Worm (Caenorhabditis elegans) whole organism, L1 larva: ENCODE results near the gene ctl-1.

Experiments
- C04F5.9 ChIP-seq: sonication (generic microtip); optimal IDR thresholded peaks from 2 replicates; lab custom pipeline; 2016; ENCODE audit warnings: missing genetic modification characterization, missing compliant biosample characterization
- C16A3.4 ChIP-seq: fragments of 150-350 bp; optimal IDR thresholded peaks from 2 replicates; lab custom pipeline; 2014; ENCODE audit warnings: missing biosample characterization, missing genetic modification characterization
- ceh-63 ChIP-seq: fragments of 200-800 bp; sonication (Bioruptor generic); optimal IDR thresholded peaks from 2 replicates; lab custom pipeline; 2018; ENCODE audit warnings: mild to moderate bottlenecking, missing genetic modification characterization, missing compliant biosample characterization
- ceh-82 ChIP-seq, 3 experiments: fragments of 150-350 bp in 1 of 3; sonication (generic microtip) in 2 of 3; optimal IDR thresholded peaks; 2 replicates each; lab custom pipeline; 2014 to 2017; ENCODE audit warnings: missing biosample characterization in 3 of 3, missing genetic modification characterization in 3 of 3
- ceh-88 ChIP-seq: fragments of 200-800 bp; sonication (Bioruptor generic); IDR thresholded peaks from 2 replicates; pipeline ENCODE4 v1.3.6; 2022; ENCODE audit warnings: missing genetic modification characterization, missing compliant biosample characterization
- ceh-90 ChIP-seq: sonication (generic microtip); optimal IDR thresholded peaks from 2 replicates; lab custom pipeline; 2016; ENCODE audit warnings: missing genetic modification characterization, missing compliant biosample characterization
- ces-1 ChIP-seq: fragments of 150-350 bp; optimal IDR thresholded peaks from 2 replicates; lab custom pipeline; 2014; ENCODE audit warnings: missing biosample characterization, missing genetic modification reagents, missing genetic modification characterization
- dpl-1 ChIP-seq, 3 experiments: fragments of 150-350 bp in 2 of 3; sonication (generic microtip) in 1 of 3; optimal IDR thresholded peaks; 2 replicates each; lab custom pipeline; 2014 to 2017; ENCODE audit warnings: missing biosample characterization in 3 of 3, missing genetic modification characterization in 3 of 3, missing genetic modification reagents in 3 of 3
- efl-1 ChIP-seq, 4 experiments: fragments of 150-350 bp; optimal IDR thresholded peaks in 3 of 4; peaks in 1 of 4; 1 replicate in 1 of 4; 2 replicates in 3 of 4; lab custom pipeline; 2014; ENCODE audit warnings: missing biosample characterization in 2 of 4, missing genetic modification characterization in 2 of 4, missing genetic modification reagents in 2 of 4
- egl-13 ChIP-seq: sonication (generic microtip); optimal IDR thresholded peaks from 2 replicates; lab custom pipeline; 2016; ENCODE audit warnings: missing genotype, missing genetic modification reagents, missing genetic modification characterization, missing compliant biosample characterization
- egl-27 ChIP-seq, 2 experiments: fragments of 150-350 bp in 1 of 2; sonication (generic microtip); optimal IDR thresholded peaks; 3 replicates each; lab custom pipeline; 2017 to 2018; ENCODE audit warnings: missing biosample characterization in 2 of 2, missing genetic modification characterization in 2 of 2, missing genetic modification reagents in 2 of 2
- elt-2 ChIP-seq: sonication (generic microtip); optimal IDR thresholded peaks from 2 replicates; lab custom pipeline; 2016; ENCODE audit warnings: missing genetic modification characterization, mild to moderate bottlenecking, inconsistent platforms, missing compliant biosample characterization, missing genetic modification reagents
- fkh-8 ChIP-seq: sonication (generic microtip); optimal IDR thresholded peaks from 2 replicates; lab custom pipeline; 2016; ENCODE audit warnings: mild to moderate bottlenecking, missing genetic modification characterization, missing compliant biosample characterization
- fos-1 ChIP-seq: fragments of 150-350 bp; optimal IDR thresholded peaks from 2 replicates; lab custom pipeline; 2014; ENCODE audit warnings: missing biosample characterization, missing genetic modification characterization
- hlh-4 ChIP-seq: sonication (generic microtip); optimal IDR thresholded peaks from 2 replicates; lab custom pipeline; 2016; ENCODE audit warnings: mild to moderate bottlenecking, missing genetic modification characterization, missing compliant biosample characterization
- irx-1 ChIP-seq: sonication (generic microtip); optimal IDR thresholded peaks from 2 replicates; lab custom pipeline; 2016; ENCODE audit warnings: missing genetic modification characterization, missing compliant biosample characterization
- jun-1 ChIP-seq: fragments of 150-350 bp; optimal IDR thresholded peaks from 2 replicates; lab custom pipeline; 2014; ENCODE audit warnings: missing biosample characterization, missing genetic modification reagents, missing genetic modification characterization
- lin-15B ChIP-seq: fragments of 150-350 bp; sonication (generic microtip); optimal IDR thresholded peaks from 3 replicates; lab custom pipeline; 2014; ENCODE audit warnings: missing biosample characterization, missing genetic modification characterization
- lsy-2 ChIP-seq, 2 experiments: fragments of 150-350 bp; optimal IDR thresholded peaks; 2 replicates each; lab custom pipeline; 2014; ENCODE audit warnings: missing biosample characterization in 2 of 2, missing genetic modification characterization in 2 of 2
- mdl-1 ChIP-seq, 2 experiments: fragments of 150-350 bp; optimal IDR thresholded peaks; 2 replicates each; lab custom pipeline; 2014 to 2017; ENCODE audit warnings: missing biosample characterization in 2 of 2, missing genetic modification characterization in 2 of 2, inconsistent platforms in 1 of 2
- mef-2 ChIP-seq: fragments of 150-350 bp; optimal IDR thresholded peaks from 2 replicates; lab custom pipeline; 2014; ENCODE audit warnings: missing biosample characterization, missing genetic modification characterization
- mep-1 ChIP-seq: fragments of 150-350 bp; optimal IDR thresholded peaks from 2 replicates; lab custom pipeline; 2014; ENCODE audit warnings: missing biosample characterization, missing genetic modification characterization
- nhr-11 ChIP-seq: fragments of 150-350 bp; optimal IDR thresholded peaks from 2 replicates; lab custom pipeline; 2014; ENCODE audit warnings: missing biosample characterization, missing genetic modification characterization
- nhr-12 ChIP-seq: sonication (generic microtip); optimal IDR thresholded peaks from 2 replicates; lab custom pipeline; 2017; ENCODE audit warnings: missing biosample characterization, missing genetic modification characterization
- nhr-19 ChIP-seq: fragments of 200-800 bp; sonication (Bioruptor generic); conservative IDR thresholded peaks from 2 replicates; pipeline ENCODE4 v1.3.6; 2022; ENCODE audit warnings: missing genetic modification characterization, missing compliant biosample characterization
- nhr-71 ChIP-seq: sonication (generic microtip); optimal IDR thresholded peaks from 2 replicates; lab custom pipeline; 2016; ENCODE audit warnings: mild to moderate bottlenecking, missing genetic modification characterization, moderate library complexity, missing compliant biosample characterization
- nhr-76 ChIP-seq: sonication (generic microtip); optimal IDR thresholded peaks from 2 replicates; lab custom pipeline; 2017; ENCODE audit warnings: missing biosample characterization, missing genetic modification characterization
- pax-3 ChIP-seq: fragments of 200-800 bp; sonication (Bioruptor generic); optimal IDR thresholded peaks from 2 replicates; lab custom pipeline; 2018; ENCODE audit warnings: mild to moderate bottlenecking, missing genetic modification characterization, moderate library complexity, missing compliant biosample characterization
- pqm-1 ChIP-seq: sonication (generic microtip); optimal IDR thresholded peaks from 3 replicates; lab custom pipeline; 2017; ENCODE audit warnings: missing biosample characterization, missing genetic modification characterization
- skn-1 ChIP-seq: fragments of 150-350 bp; optimal IDR thresholded peaks from 2 replicates; lab custom pipeline; 2014; ENCODE audit warnings: missing biosample characterization, missing genetic modification characterization
- snpc-4 ChIP-seq: fragments of 150-350 bp; optimal IDR thresholded peaks from 2 replicates; lab custom pipeline; 2014; ENCODE audit warnings: missing biosample characterization, missing genetic modification characterization
- snu-23 ChIP-seq: sonication (generic microtip); optimal IDR thresholded peaks from 2 replicates; lab custom pipeline; 2016; ENCODE audit warnings: missing genetic modification characterization, missing compliant biosample characterization
- tbx-2 ChIP-seq: sonication (generic microtip); optimal IDR thresholded peaks from 2 replicates; lab custom pipeline; 2016; ENCODE audit warnings: missing genetic modification characterization, missing compliant biosample characterization
- tlp-1 ChIP-seq: fragments of 150-350 bp; optimal IDR thresholded peaks from 2 replicates; lab custom pipeline; 2014; ENCODE audit warnings: missing biosample characterization, missing genetic modification characterization
- unc-130 ChIP-seq: fragments of 150-350 bp; optimal IDR thresholded peaks from 2 replicates; lab custom pipeline; 2017; ENCODE audit warnings: missing biosample characterization, missing genetic modification characterization, inconsistent platforms
- unc-30 ChIP-seq: sonication (generic microtip); optimal IDR thresholded peaks from 2 replicates; lab custom pipeline; 2017; ENCODE audit warnings: missing biosample characterization, missing genetic modification characterization
- unc-62 ChIP-seq: fragments of 150-350 bp; optimal IDR thresholded peaks from 2 replicates; lab custom pipeline; 2014; ENCODE audit warnings: missing biosample characterization, missing genetic modification reagents, missing genetic modification characterization
- unc-86 ChIP-seq: sonication (generic microtip); optimal IDR thresholded peaks from 2 replicates; lab custom pipeline; 2016; ENCODE audit warnings: missing genetic modification characterization, missing compliant biosample characterization
- vab-15 ChIP-seq: sonication (generic microtip); optimal IDR thresholded peaks from 2 replicates; lab custom pipeline; 2017; ENCODE audit warnings: missing genotype, mild to moderate bottlenecking, missing genetic modification characterization, missing compliant biosample characterization
- xbp-1 ChIP-seq: sonication (generic microtip); optimal IDR thresholded peaks from 2 replicates; lab custom pipeline; 2016; ENCODE audit warnings: missing genetic modification characterization, missing compliant biosample characterization
- zag-1 ChIP-seq: fragments of 150-350 bp; optimal IDR thresholded peaks from 2 replicates; lab custom pipeline; 2014; ENCODE audit warnings: missing biosample characterization, missing genetic modification characterization
- ztf-11 ChIP-seq, 2 experiments: sonication (generic microtip); optimal IDR thresholded peaks; 2 replicates each; lab custom pipeline; 2016 to 2017; ENCODE audit warnings: missing genetic modification characterization in 2 of 2, missing biosample characterization in 1 of 2, missing compliant biosample characterization in 1 of 2
- ztf-4 ChIP-seq: fragments of 150-350 bp; optimal IDR thresholded peaks from 2 replicates; lab custom pipeline; 2014; ENCODE audit warnings: missing biosample characterization, missing genetic modification characterization

ctl-1 gene

DNA sequence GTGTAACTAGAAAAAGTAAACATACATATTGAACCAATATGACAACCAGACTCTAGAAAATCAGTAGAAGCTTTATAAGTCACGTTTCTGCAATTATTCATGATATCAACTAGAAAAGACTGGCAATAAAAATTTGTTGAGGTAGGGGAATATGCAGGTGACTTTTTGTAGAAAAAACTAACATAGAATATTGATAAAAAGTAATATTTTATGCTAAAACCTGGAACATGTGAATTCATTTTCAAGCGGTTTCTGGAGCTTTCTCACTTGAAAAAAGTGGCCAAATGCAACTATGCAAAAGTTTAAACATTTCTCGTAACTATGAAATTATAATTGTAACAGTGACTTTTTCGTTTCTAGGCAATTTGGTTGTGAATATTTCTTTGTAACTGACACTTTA lies 17.1 kb downstream of the ctl-1 start, which contains the start of gene srh-42:
TSS of gene srh-42 (minus strand) at position 101 of the 400 bp plus-strand sequence.
- TF ChIP-seq ceh-90 (no peak), ztf-11 (tag; optimal IDR thresholded peaks at IDR 0.05; lab: Kevin White, UChicago) (no peak), mef-2 (tag; lab: Kevin White, UChicago) (no peak), snpc-4 (tag; lab: Kevin White, UChicago) (no peak), jun-1 (tag; lab: Kevin White, UChicago) (no peak), unc-62 (GFP tag; lab: Kevin White, UChicago) (no peak), mdl-1 (tag; optimal IDR thresholded peaks at IDR 0.05; lab: Kevin White, UChicago) (no peak), efl-1 (optimal IDR thresholded peaks at IDR 0.05; lab: Kevin White, UChicago) (no peak), efl-1 (GFP tag; optimal IDR thresholded peaks at IDR 0.05 in 1 of 2; lab: Kevin White, UChicago) (no peak)
- TF ChIP-seq, all 84 proteins: peak for 0

DNA sequence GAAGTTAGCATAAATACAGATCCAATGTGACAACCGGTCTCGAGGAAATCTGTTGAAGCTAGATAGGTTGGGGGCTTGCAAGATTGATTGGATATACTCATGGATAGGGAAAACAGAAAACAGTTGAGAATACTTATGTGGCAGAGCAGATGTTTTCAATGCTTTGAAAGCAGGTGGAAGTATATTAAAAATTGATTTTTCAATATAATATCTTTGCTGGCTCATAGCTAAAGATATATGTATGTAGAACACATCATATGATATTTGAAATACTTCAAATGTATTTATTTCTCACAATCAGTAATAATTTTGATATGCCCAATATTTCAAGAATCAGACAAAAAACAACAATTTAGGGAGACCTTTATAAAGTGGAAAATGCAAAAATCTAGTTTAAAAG lies 18.8 kb downstream of the ctl-1 start, which contains the start of gene srh-41:
TSS of gene srh-41 (minus strand) at position 101 of the 400 bp plus-strand sequence.
- TF ChIP-seq nhr-19 (GFP tag; lab: Robert Waterston, UW) = no peak
- TF ChIP-seq skn-1 (tag; lab: Kevin White, UChicago) = no peak
- no peak for TF ChIP-seq egl-27 (tag; optimal IDR thresholded peaks at IDR 0.05; lab: Kevin White, UChicago)
- TF ChIP-seq tlp-1 (tag; lab: Kevin White, UChicago) = no peak
- no peak for TF ChIP-seq dpl-1 (GFP tag; optimal IDR thresholded peaks at IDR 0.05; lab: Kevin White, UChicago)
- no peak for TF ChIP-seq tbx-2
- no peak for TF ChIP-seq mep-1
- no peak for TF ChIP-seq jun-1 (tag; lab: Kevin White, UChicago)
- no peak for TF ChIP-seq C04F5.9 (tag; lab: Kevin White, UChicago)

DNA sequence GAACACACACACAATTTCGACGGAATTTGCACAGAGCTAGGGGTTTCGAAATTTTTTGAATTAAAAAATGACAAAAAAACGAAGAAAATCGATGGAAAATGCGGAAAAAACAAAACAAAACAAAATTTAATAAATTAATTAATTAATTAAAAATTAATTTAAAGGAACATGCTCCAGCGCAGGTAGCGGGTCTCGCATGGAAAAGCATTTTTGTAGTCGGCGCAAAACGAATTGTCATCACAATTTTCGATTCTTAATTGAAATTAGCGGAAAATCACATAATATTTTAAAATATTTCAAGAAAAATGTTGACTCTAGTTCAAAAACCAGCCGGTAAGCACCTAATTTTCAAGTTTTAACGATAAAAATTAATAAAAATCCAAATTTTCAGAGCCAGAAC lies 29.7 kb downstream of the ctl-1 start, which contains the start of gene Y54G11A.3:
TSS of gene Y54G11A.3 (plus strand) at position 213 of the 400 bp plus-strand sequence.
- no peak for TF ChIP-seq C16A3.4 (tag; lab: Kevin White, UChicago)
- TF ChIP-seq irx-1 (tag; lab: Kevin White, UChicago) = no peak
- no peak for TF ChIP-seq hlh-4 (tag; lab: Kevin White, UChicago)
- no peak for TF ChIP-seq nhr-12 (tag; lab: Kevin White, UChicago)
- no peak for TF ChIP-seq fkh-8 (tag; lab: Kevin White, UChicago)
- TF ChIP-seq ceh-63 (GFP tag; lab: Kevin White, UChicago) = no peak
- TF ChIP-seq xbp-1 (tag; lab: Kevin White, UChicago) = no peak
- TF ChIP-seq tlp-1 (tag; lab: Kevin White, UChicago) = no peak
- no peak for TF ChIP-seq ztf-4 (tag; lab: Kevin White, UChicago)
- TF ChIP-seq egl-13 (tag; lab: Kevin White, UChicago) = no peak
- no peak for TF ChIP-seq nhr-71 (tag; lab: Kevin White, UChicago)
- no peak for TF ChIP-seq ceh-88 (GFP tag; lab: Robert Waterston, UW)
- no peak for TF ChIP-seq unc-130
- no peak for TF ChIP-seq unc-62 (GFP tag; lab: Kevin White, UChicago)
- TF ChIP-seq nhr-76 (tag; lab: Kevin White, UChicago) = no peak
- no peak for TF ChIP-seq nhr-19 (GFP tag; lab: Robert Waterston, UW)
- no peak for TF ChIP-seq C04F5.9 (tag; lab: Kevin White, UChicago)

DNA sequence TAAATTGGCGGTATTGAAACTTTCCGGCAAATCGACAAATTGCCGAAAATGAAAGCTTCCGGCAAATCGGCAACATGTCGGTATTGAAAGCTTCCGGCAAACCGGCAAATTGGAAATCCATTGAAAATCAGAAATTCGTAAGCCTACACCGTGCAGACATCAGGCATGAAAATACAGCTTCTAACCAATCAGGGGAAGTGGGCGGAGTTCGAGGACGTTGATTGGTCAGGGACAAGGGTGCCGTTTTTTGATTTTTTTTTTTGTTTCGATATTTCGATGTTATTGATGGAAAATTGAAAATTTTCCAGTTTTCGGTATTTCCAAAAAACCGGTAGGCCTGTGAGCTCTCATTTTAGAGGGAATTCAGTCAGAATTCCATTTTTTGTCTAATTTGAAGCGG lies 36.2 kb downstream of the ctl-1 start:
- TF ChIP-seq tlp-1 (tag; lab: Kevin White, UChicago) = no peak
- TF ChIP-seq lin-15B = no peak
- no peak for TF ChIP-seq ceh-82 (tag; optimal IDR thresholded peaks at IDR 0.05; lab: Kevin White, UChicago)

DNA sequence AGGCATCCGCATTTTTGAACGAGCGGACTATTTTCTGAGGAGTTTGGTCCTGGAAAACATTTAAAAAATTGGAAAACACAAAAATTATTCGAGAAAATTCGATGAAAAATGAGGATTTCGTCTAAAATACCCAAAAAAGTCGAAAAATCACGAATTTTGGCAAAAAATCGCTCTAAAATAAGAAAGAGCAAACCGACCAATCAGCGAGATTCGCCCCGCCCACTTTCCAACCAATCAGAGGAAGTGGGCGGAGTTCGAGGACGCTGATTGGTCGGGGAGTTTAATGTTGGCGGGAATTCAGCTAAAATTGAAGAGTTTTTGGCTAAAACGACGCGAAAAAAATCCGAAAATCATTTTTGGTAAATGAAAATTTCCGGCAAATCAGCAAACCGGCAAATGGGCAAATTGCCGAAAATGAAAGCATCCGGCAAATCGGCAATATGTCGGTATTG lies 36.9 kb downstream of the ctl-1 start, which contains the start of gene Y54G11A.1:
TSS of gene Y54G11A.1 (minus strand) at position 51 of the 452 bp plus-strand sequence.
- no peak for TF ChIP-seq snu-23 (GFP tag; lab: Kevin White, UChicago)
- TF ChIP-seq ces-1 (GFP tag; lab: Kevin White, UChicago) = no peak
- no peak for TF ChIP-seq fkh-8 (tag; lab: Kevin White, UChicago)
- TF ChIP-seq unc-30 (tag; lab: Kevin White, UChicago) = no peak
- no peak for TF ChIP-seq irx-1 (tag; lab: Kevin White, UChicago)
- no peak for TF ChIP-seq pqm-1 (tag; lab: Kevin White, UChicago)
- no peak for TF ChIP-seq nhr-19 (GFP tag; lab: Robert Waterston, UW)
- TF ChIP-seq fos-1 = no peak
- TF ChIP-seq nhr-11 (tag; lab: Kevin White, UChicago) = no peak
- no peak for TF ChIP-seq dpl-1 (GFP tag; optimal IDR thresholded peaks at IDR 0.05; lab: Kevin White, UChicago)
- no peak for TF ChIP-seq pax-3 (tag; lab: Kevin White, UChicago)
- no peak for TF ChIP-seq lsy-2 (tag; optimal IDR thresholded peaks at IDR 0.05; lab: Kevin White, UChicago)
- TF ChIP-seq elt-2 = no peak
- no peak for TF ChIP-seq vab-15 (tag; lab: Kevin White, UChicago)
- no peak for TF ChIP-seq ceh-63 (GFP tag; lab: Kevin White, UChicago)
- TF ChIP-seq zag-1 (tag; lab: Kevin White, UChicago) = no peak
- no peak for TF ChIP-seq unc-86 (tag; lab: Kevin White, UChicago)
